Worm (Caenorhabditis elegans): ENCODE results near the gene Y67A10A.11.

- TF ChIP-seq snpc-4 (tag; optimal IDR thresholded peaks at IDR 0.05) (no peak), elt-1 (tag; optimal IDR thresholded peaks at IDR 0.05) (no peak), ceh-28 (tag; optimal IDR thresholded peaks at IDR 0.05) (no peak), nhr-28 (tag; optimal IDR thresholded peaks at IDR 0.05) (no peak), ZK546.5 (tag; optimal IDR thresholded peaks at IDR 0.05) (no peak), pqm-1 (tag; optimal IDR thresholded peaks at IDR 0.05) (no peak), ceh-9 (tag; optimal IDR thresholded peaks at IDR 0.05) (no peak), elt-3 (tag; optimal IDR thresholded peaks at IDR 0.05) (no peak), aly-2 (tag; optimal IDR thresholded peaks at IDR 0.05) (no peak), ztf-11 (tag; optimal IDR thresholded peaks at IDR 0.05) (no peak), ceh-16 (tag; optimal IDR thresholded peaks at IDR 0.05) (no peak)
Measured at ce11 chrIV:14377850-14378249, 38.1 kb downstream of the Y67A10A.11 start.

All from whole organism, L3 larva.